Worm (Caenorhabditis elegans) whole organism, young adult: ENCODE measurements around the gene ddx-19.

Experiments used
- gei-17 ChIP-seq: fragments of 200-800 bp; sonication (Bioruptor generic); optimal IDR thresholded peaks from 2 replicates; lab custom pipeline; 2018; ENCODE audit warnings: mild to moderate bottlenecking, missing genetic modification characterization, missing compliant biosample characterization
- hsf-1 ChIP-seq: fragments of 200-800 bp; sonication (Bioruptor generic); IDR thresholded peaks from 2 replicates; pipeline ENCODE4 v1.3.6; 2022; ENCODE audit warnings: missing genetic modification reagents, missing genetic modification characterization, missing compliant biosample characterization
- lin-26 ChIP-seq: fragments of 200-800 bp; sonication (Bioruptor generic); IDR thresholded peaks from 2 replicates; pipeline ENCODE4 v1.3.6; 2022; ENCODE audit warnings: missing genetic modification reagents, missing genetic modification characterization, missing compliant biosample characterization
- madf-6 ChIP-seq: fragments of 200-800 bp; sonication (Bioruptor generic); IDR thresholded peaks from 2 replicates; pipeline ENCODE4 v1.3.6; 2022; ENCODE audit warnings: missing genetic modification reagents, missing genetic modification characterization, missing compliant biosample characterization
- snpc-4 ChIP-seq, 5 experiments: fragments of 150-350 bp in 1 of 5; sonication (generic microtip) in 4 of 5; optimal IDR thresholded peaks; 2 replicates each; lab custom pipeline; 2014 to 2018; ENCODE audit warnings: missing genetic modification characterization in 5 of 5, missing biosample characterization in 3 of 5, antibody characterized with exemption in 2 of 5, mild to moderate bottlenecking in 2 of 5, missing compliant biosample characterization in 2 of 5, missing genotype in 2 of 5, moderate library complexity in 2 of 5, missing genetic modification reagents in 1 of 5

- no peak for TF ChIP-seq madf-6 (GFP tag; lab: Robert Waterston, UW)
- TF ChIP-seq lin-26 (GFP tag; lab: Robert Waterston, UW) = no peak
- TF ChIP-seq hsf-1 (GFP tag; lab: Robert Waterston, UW) = no peak
- no peak for TF ChIP-seq gei-17 (GFP tag; lab: Kevin White, UChicago)
- TF ChIP-seq snpc-4 (GFP tag; optimal IDR thresholded peaks at IDR 0.05; lab: Kevin White, UChicago) = no peak
- no peak for TF ChIP-seq snpc-4 (tag; optimal IDR thresholded peaks at IDR 0.05; lab: Kevin White, UChicago)
Observed at ce11 chrII:8922140-8922539, 37.4 kb downstream of the ddx-19 start, which contains the start of gene B0457.6.
